Worm (Caenorhabditis elegans) whole organism, mixed stage, embryonic: ENCODE measurements around the gene camt-1.

Experiments used
- M03D4.4 ChIP-seq: sonication (generic microtip); optimal IDR thresholded peaks from 2 replicates; lab custom pipeline; 2017; ENCODE audit warnings: mild to moderate bottlenecking, missing genetic modification characterization, missing compliant biosample characterization
- bed-3 ChIP-seq: fragments of 200-800 bp; sonication (Bioruptor generic); optimal IDR thresholded peaks from 3 replicates; lab custom pipeline; 2018; ENCODE audit warnings: mild to moderate bottlenecking, missing genetic modification characterization, moderate library complexity, missing compliant biosample characterization
- blmp-1 ChIP-seq: fragments of 150-350 bp; optimal IDR thresholded peaks from 2 replicates; lab custom pipeline; 2014; ENCODE audit warnings: missing biosample characterization, missing genetic modification characterization
- ceh-39 ChIP-seq: fragments of 150-350 bp; optimal IDR thresholded peaks from 2 replicates; lab custom pipeline; 2014; ENCODE audit warnings: missing biosample characterization, missing genetic modification characterization
- ceh-43 ChIP-seq: fragments of 200-800 bp; sonication (Bioruptor generic); optimal IDR thresholded peaks from 2 replicates; lab custom pipeline; 2018; ENCODE audit warnings: mild to moderate bottlenecking, missing genetic modification characterization, moderate library complexity, missing compliant biosample characterization
- ceh-83 ChIP-seq: fragments of 200-800 bp; sonication (Bioruptor generic); optimal IDR thresholded peaks from 2 replicates; lab custom pipeline; 2018; ENCODE audit warnings: mild to moderate bottlenecking, missing genetic modification characterization, missing compliant biosample characterization
- drap-1 ChIP-seq: fragments of 200-800 bp; sonication (Bioruptor generic); optimal IDR thresholded peaks from 3 replicates; lab custom pipeline; 2018; ENCODE audit warnings: mild to moderate bottlenecking, missing genetic modification characterization, missing compliant biosample characterization
- elt-1 ChIP-seq: sonication (generic microtip); optimal IDR thresholded peaks from 2 replicates; lab custom pipeline; 2017; ENCODE audit warnings: missing genetic modification characterization, mild to moderate bottlenecking, missing compliant biosample characterization, antibody characterized with exemption, moderate library complexity, borderline replicate concordance; ENCODE audit not compliant: insufficient read depth
- elt-3 ChIP-seq: fragments of 150-350 bp; optimal IDR thresholded peaks from 2 replicates; lab custom pipeline; 2014; ENCODE audit warnings: missing biosample characterization, missing genetic modification characterization
- flh-1 ChIP-seq: fragments of 200-800 bp; sonication (Bioruptor generic); optimal IDR thresholded peaks from 2 replicates; lab custom pipeline; 2018; ENCODE audit warnings: mild to moderate bottlenecking, missing genetic modification characterization, moderate library complexity, missing compliant biosample characterization
- ham-2 ChIP-seq: fragments of 200-800 bp; sonication (Bioruptor generic); optimal IDR thresholded peaks from 2 replicates; lab custom pipeline; 2018; ENCODE audit warnings: mild to moderate bottlenecking, missing genetic modification characterization, missing compliant biosample characterization
- hlh-1 ChIP-seq: fragments of 150-350 bp; optimal IDR thresholded peaks from 2 replicates; lab custom pipeline; 2014; ENCODE audit warnings: missing biosample characterization, missing genetic modification reagents, missing genetic modification characterization
- lin-13 ChIP-seq: fragments of 150-350 bp; optimal IDR thresholded peaks from 2 replicates; lab custom pipeline; 2014; ENCODE audit warnings: missing biosample characterization, missing genetic modification characterization
- lin-32 ChIP-seq: fragments of 200-800 bp; sonication (Bioruptor generic); optimal IDR thresholded peaks from 2 replicates; lab custom pipeline; 2018; ENCODE audit warnings: mild to moderate bottlenecking, missing genetic modification characterization, missing compliant biosample characterization
- lsy-2 ChIP-seq: fragments of 150-350 bp; optimal IDR thresholded peaks from 2 replicates; lab custom pipeline; 2014; ENCODE audit warnings: missing biosample characterization, missing genetic modification characterization
- mab-5 ChIP-seq: fragments of 150-350 bp; optimal IDR thresholded peaks from 2 replicates; lab custom pipeline; 2014; ENCODE audit warnings: missing biosample characterization, missing genetic modification characterization
- mep-1 ChIP-seq: fragments of 150-350 bp; optimal IDR thresholded peaks from 2 replicates; lab custom pipeline; 2017; ENCODE audit warnings: missing biosample characterization, missing genetic modification reagents, missing genetic modification characterization, inconsistent platforms
- mls-2 ChIP-seq: sonication (generic microtip); optimal IDR thresholded peaks from 2 replicates; lab custom pipeline; 2016; ENCODE audit warnings: mild to moderate bottlenecking, missing genetic modification characterization, moderate library complexity, missing compliant biosample characterization
- nhr-12 ChIP-seq: fragments of 150-350 bp; optimal IDR thresholded peaks from 2 replicates; lab custom pipeline; 2014; ENCODE audit warnings: missing biosample characterization, missing genetic modification characterization
- nhr-2 ChIP-seq: fragments of 150-350 bp; optimal IDR thresholded peaks from 2 replicates; lab custom pipeline; 2014; ENCODE audit warnings: missing biosample characterization, missing genetic modification characterization
- nhr-237 ChIP-seq: fragments of 150-350 bp; optimal IDR thresholded peaks from 2 replicates; lab custom pipeline; 2014; ENCODE audit warnings: missing biosample characterization, missing genetic modification characterization
- nhr-28 ChIP-seq: fragments of 150-350 bp; optimal IDR thresholded peaks from 2 replicates; lab custom pipeline; 2014; ENCODE audit warnings: missing biosample characterization, missing genetic modification characterization
- nhr-76 ChIP-seq: sonication (generic microtip); optimal IDR thresholded peaks from 2 replicates; lab custom pipeline; 2017; ENCODE audit warnings: missing biosample characterization, missing genetic modification characterization
- sem-2 ChIP-seq: fragments of 200-800 bp; sonication (Bioruptor generic); optimal IDR thresholded peaks from 2 replicates; lab custom pipeline; 2018; ENCODE audit warnings: mild to moderate bottlenecking, missing genetic modification characterization, missing compliant biosample characterization
- snpc-4 ChIP-seq: fragments of 150-350 bp; optimal IDR thresholded peaks from 2 replicates; lab custom pipeline; 2014; ENCODE audit warnings: missing biosample characterization, missing genetic modification characterization
- sptf-1 ChIP-seq: sonication (generic microtip); optimal IDR thresholded peaks from 2 replicates; lab custom pipeline; 2017; ENCODE audit warnings: mild to moderate bottlenecking, missing genetic modification characterization, moderate library complexity, missing compliant biosample characterization
- tbx-8 ChIP-seq: fragments of 200-800 bp; sonication (Bioruptor generic); optimal IDR thresholded peaks from 2 replicates; lab custom pipeline; 2018; ENCODE audit warnings: mild to moderate bottlenecking, missing genetic modification characterization, moderate library complexity, missing compliant biosample characterization
- unc-120 ChIP-seq: sonication (generic microtip); optimal IDR thresholded peaks from 2 replicates; lab custom pipeline; 2017; ENCODE audit warnings: missing genetic modification characterization, missing compliant biosample characterization; ENCODE audit not compliant: poor library complexity, severe bottlenecking
- unc-39 ChIP-seq: fragments of 150-350 bp; optimal IDR thresholded peaks from 2 replicates; lab custom pipeline; 2014; ENCODE audit warnings: missing biosample characterization, missing genetic modification characterization
- zip-8 ChIP-seq: fragments of 150-350 bp; optimal IDR thresholded peaks from 2 replicates; lab custom pipeline; 2014; ENCODE audit warnings: missing biosample characterization, missing genetic modification characterization

Gene camt-1

DNA sequence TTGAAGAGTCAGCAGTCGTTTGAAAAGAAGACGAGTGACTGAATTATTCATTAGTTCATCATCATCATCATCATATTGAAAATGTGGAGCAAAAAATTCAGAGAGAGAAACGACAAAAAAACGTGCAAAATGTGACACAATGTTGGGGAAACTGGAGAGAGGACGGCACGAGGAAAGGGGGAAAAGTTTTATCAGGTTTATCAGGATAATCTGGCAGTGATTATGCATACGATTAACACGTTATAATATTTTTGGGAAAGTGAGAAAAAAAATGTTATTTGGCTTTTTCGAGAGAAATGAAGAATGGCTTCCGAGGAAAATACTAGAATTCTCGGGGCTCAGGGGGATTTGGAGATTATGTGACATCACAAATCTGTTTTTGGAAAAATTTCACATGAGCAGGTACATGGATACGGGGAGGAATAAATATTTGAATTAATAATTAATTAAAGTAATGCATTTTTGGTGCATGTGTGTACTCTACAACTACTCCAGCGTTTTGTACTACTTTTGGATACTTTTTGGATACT is at the start of gene camt-1:
Gene camt-1 (minus strand): TSS at position 51 of the 530 bp plus-strand sequence.
- no peak for TF ChIP-seq mls-2 (tag; lab: Kevin White, UChicago)
- no peak for TF ChIP-seq unc-120
- no peak for TF ChIP-seq sem-2
- no peak for TF ChIP-seq ceh-39 (tag; lab: Kevin White, UChicago)
- TF ChIP-seq mep-1: no peak
- TF ChIP-seq tbx-8 (GFP tag; lab: Kevin White, UChicago): no peak
- TF ChIP-seq zip-8 (tag; lab: Kevin White, UChicago): no peak
- no peak for TF ChIP-seq nhr-237
- TF ChIP-seq elt-3 (tag; lab: Kevin White, UChicago): no peak
- no peak for TF ChIP-seq elt-1 (tag; lab: Kevin White, UChicago)
- TF ChIP-seq flh-1 (GFP tag; lab: Kevin White, UChicago): no peak
- no peak for TF ChIP-seq mab-5 (tag; lab: Kevin White, UChicago)
- TF ChIP-seq sptf-1 (tag; lab: Kevin White, UChicago): no peak
- no peak for TF ChIP-seq nhr-2
- TF ChIP-seq lin-32 (GFP tag; lab: Kevin White, UChicago): no peak
- TF ChIP-seq nhr-12 (tag; lab: Kevin White, UChicago): no peak
- TF ChIP-seq ham-2: no peak
- TF ChIP-seq drap-1: no peak

DNA sequence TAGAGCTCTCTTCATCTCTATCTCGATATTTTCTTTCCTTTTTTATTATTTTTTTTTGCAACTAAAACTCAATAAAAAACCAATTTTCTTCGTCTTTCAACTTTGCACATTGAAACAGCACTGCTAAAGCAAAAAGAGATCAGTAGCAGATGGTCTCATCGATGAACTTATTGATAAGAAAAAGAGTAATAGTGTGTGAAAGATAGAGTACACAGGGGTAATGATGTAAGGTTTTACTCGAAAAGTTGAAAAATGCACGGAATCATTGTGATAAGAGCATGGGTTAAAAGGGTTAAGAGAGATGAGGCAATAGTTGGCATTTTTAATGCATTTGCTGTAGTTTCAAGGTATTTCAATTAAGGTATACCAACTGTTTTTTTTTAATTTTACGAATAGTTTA is 47.1 kb upstream of the camt-1 start:
- TF ChIP-seq flh-1 (GFP tag; lab: Kevin White, UChicago): no peak
- TF ChIP-seq zip-8 (tag; lab: Kevin White, UChicago): no peak
- no peak for TF ChIP-seq mab-5 (tag; lab: Kevin White, UChicago)
- no peak for TF ChIP-seq bed-3
- TF ChIP-seq tbx-8 (GFP tag; lab: Kevin White, UChicago): no peak
- no peak for TF ChIP-seq mep-1
- TF ChIP-seq drap-1: no peak
- TF ChIP-seq ham-2: no peak
- no peak for TF ChIP-seq nhr-28 (tag; lab: Kevin White, UChicago)
- no peak for TF ChIP-seq nhr-76
- TF ChIP-seq elt-1 (tag; lab: Kevin White, UChicago): no peak
- TF ChIP-seq lin-32 (GFP tag; lab: Kevin White, UChicago): no peak
- TF ChIP-seq unc-39 (tag; lab: Kevin White, UChicago): no peak
- no peak for TF ChIP-seq snpc-4
- no peak for TF ChIP-seq unc-120

DNA sequence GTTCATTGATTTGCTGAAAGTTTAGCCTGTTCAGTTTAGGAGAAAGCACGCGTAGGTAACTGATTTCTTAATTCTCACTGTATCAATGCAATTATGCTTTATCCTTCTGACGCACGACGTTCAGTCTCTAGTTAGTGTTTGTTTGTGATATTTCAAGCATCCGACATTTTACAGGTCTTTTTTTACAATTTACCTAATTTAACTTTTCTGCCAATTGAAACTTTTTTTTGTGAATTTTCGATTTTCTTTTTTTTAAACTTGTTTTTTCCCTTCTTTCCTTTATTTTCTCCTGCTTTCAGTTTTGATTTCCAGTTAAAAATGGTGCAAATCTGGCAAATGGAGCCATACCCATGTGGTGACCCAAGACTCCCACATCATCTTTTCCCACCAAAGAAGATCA is 45.8 kb upstream of the camt-1 start, which contains the start of gene K07E1.1:
Gene K07E1.1 (plus strand): TSS at position 301 of the 400 bp plus-strand sequence.
- TF ChIP-seq zip-8 (tag; lab: Kevin White, UChicago) (no peak), drap-1 (no peak), ceh-83 (GFP tag; lab: Kevin White, UChicago) (no peak), nhr-2 (no peak), mep-1 (no peak), blmp-1 (tag; lab: Kevin White, UChicago) (no peak), unc-39 (tag; lab: Kevin White, UChicago) (no peak), lin-13 (no peak), sem-2 (no peak), nhr-76 (no peak), M03D4.4 (tag; lab: Kevin White, UChicago) (no peak), mls-2 (tag; lab: Kevin White, UChicago) (no peak), nhr-12 (tag; lab: Kevin White, UChicago) (no peak), ceh-43 (GFP tag; lab: Kevin White, UChicago) (no peak), tbx-8 (GFP tag; lab: Kevin White, UChicago) (no peak), flh-1 (GFP tag; lab: Kevin White, UChicago) (no peak), mab-5 (tag; lab: Kevin White, UChicago) (no peak)

DNA sequence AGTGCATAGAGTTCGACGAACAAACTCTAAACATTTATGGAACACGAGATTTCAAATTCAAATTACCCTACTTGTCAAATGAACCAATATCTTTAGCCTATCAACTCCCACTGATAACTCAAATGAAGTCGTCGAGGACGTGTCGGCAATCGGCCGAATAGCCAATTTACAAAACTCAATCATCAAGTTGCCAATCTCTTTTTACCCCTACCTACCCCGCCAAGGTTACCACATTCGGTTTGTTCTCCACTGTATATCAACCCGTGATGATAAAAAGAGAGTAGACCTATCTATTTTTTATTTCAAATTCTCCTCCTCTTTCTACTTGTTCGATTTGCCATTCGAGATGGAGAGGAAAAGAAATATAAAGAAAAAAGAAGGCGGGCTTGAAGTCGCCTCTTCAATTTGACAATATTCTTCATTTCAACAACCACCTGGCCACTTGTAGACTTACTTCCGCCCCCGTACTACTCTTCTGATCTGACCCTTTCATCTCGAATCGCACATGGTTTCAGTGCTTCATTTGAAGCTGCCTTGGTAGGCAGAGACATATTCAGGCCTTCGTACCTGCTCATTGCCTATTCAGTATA is 45.1 kb upstream of the camt-1 start:
- TF ChIP-seq sem-2 (no peak), ceh-83 (GFP tag; lab: Kevin White, UChicago) (no peak), M03D4.4 (tag; lab: Kevin White, UChicago) (no peak), elt-1 (tag; lab: Kevin White, UChicago) (no peak), flh-1 (GFP tag; lab: Kevin White, UChicago) (no peak), mep-1 (no peak), lin-13 (no peak), lsy-2 (tag; lab: Kevin White, UChicago) (no peak), drap-1 (no peak), snpc-4 (no peak), mls-2 (tag; lab: Kevin White, UChicago) (no peak), hlh-1 (no peak), nhr-76 (no peak), nhr-237 (no peak), zip-8 (tag; lab: Kevin White, UChicago) (no peak)
- TF ChIP-seq, all 35 proteins: peak for 0
